Fruit fly (Drosophila melanogaster) whole organism, embryonic: ENCODE results near the gene CG31161.
A peak's percentile ranks its signal among the peaks of the same experiment; 100 is the strongest.

Source experiments
- Abd-B ChIP-seq: fragments of 200-800 bp; sonication (Bioruptor generic); optimal IDR thresholded peaks from 2 replicates; lab custom pipeline; 2018; ENCODE audit warnings: missing biosample characterization, mild to moderate bottlenecking, missing genetic modification characterization, moderate library complexity
- B-H1 ChIP-seq: fragments of 200-800 bp; sonication (Bioruptor generic); IDR thresholded peaks from 3 replicates; pipeline ENCODE4 v1.3.6; 2022; ENCODE audit warnings: missing biosample characterization, missing genetic modification characterization
- BEAF-32 ChIP-seq: fragments of 200-800 bp; sonication (Bioruptor generic); optimal IDR thresholded peaks from 3 replicates; lab custom pipeline; 2017; ENCODE audit warnings: missing biosample characterization, missing genetic modification characterization, mild to moderate bottlenecking, moderate library complexity, missing genetic modification reagents
- BtbVII ChIP-seq: fragments of 200-800 bp; sonication (Bioruptor generic); optimal IDR thresholded peaks from 3 replicates; lab custom pipeline; 2017; ENCODE audit warnings: missing biosample characterization, mild to moderate bottlenecking, missing genetic modification characterization
- CG10462 ChIP-seq: fragments of 200-800 bp; sonication (Bioruptor generic); optimal IDR thresholded peaks from 2 replicates; lab custom pipeline; 2016; ENCODE audit warnings: missing biosample characterization, missing genetic modification characterization
- CG10565 ChIP-seq: fragments of 200-800 bp; sonication (Bioruptor generic); optimal IDR thresholded peaks from 3 replicates; lab custom pipeline; 2016; ENCODE audit warnings: missing biosample characterization, mild to moderate bottlenecking, missing genetic modification characterization
- CG11085 ChIP-seq: fragments of 200-800 bp; sonication (Bioruptor generic); IDR thresholded peaks from 2 replicates; pipeline ENCODE4 v1.3.6; 2022; ENCODE audit warnings: missing biosample characterization, missing genetic modification characterization
- CG11398 ChIP-seq: fragments of 200-800 bp; sonication (Bioruptor generic); optimal IDR thresholded peaks from 2 replicates; lab custom pipeline; 2016; ENCODE audit warnings: missing biosample characterization, missing genetic modification characterization
- CG11456 ChIP-seq: fragments of 200-800 bp; sonication (Bioruptor generic); IDR thresholded peaks from 3 replicates; pipeline ENCODE4 v1.3.6; 2022; ENCODE audit warnings: missing biosample characterization, missing genetic modification characterization
- CG11560 ChIP-seq: fragments of 200-800 bp; sonication (Bioruptor generic); IDR thresholded peaks from 3 replicates; pipeline ENCODE4 v1.3.6; 2022; ENCODE audit warnings: missing biosample characterization, missing genetic modification characterization
- CG12071 ChIP-seq: fragments of 200-800 bp; sonication (Bioruptor generic); optimal IDR thresholded peaks from 3 replicates; lab custom pipeline; 2018; ENCODE audit warnings: missing biosample characterization, mild to moderate bottlenecking, missing genetic modification characterization
- CG13296 ChIP-seq: fragments of 200-800 bp; sonication (Bioruptor generic); optimal IDR thresholded peaks from 3 replicates; lab custom pipeline; 2018; ENCODE audit warnings: missing biosample characterization, mild to moderate bottlenecking, missing genetic modification characterization
- CG13624 ChIP-seq: fragments of 200-800 bp; sonication (Bioruptor generic); optimal IDR thresholded peaks from 2 replicates; lab custom pipeline; 2016; ENCODE audit warnings: missing biosample characterization, missing genetic modification characterization
- CG14667 ChIP-seq: fragments of 200-800 bp; sonication (Bioruptor generic); IDR thresholded peaks from 2 replicates; pipeline ENCODE4 v1.3.6; 2022; ENCODE audit warnings: missing biosample characterization, missing genetic modification characterization
- CG14860 ChIP-seq: fragments of 200-800 bp; sonication (Bioruptor generic); IDR thresholded peaks from 3 replicates; pipeline ENCODE4 v1.3.6; 2022; ENCODE audit warnings: missing biosample characterization, missing genetic modification characterization; ENCODE audit not compliant: partially characterized antibody
- CG14965 ChIP-seq: fragments of 200-800 bp; sonication (Bioruptor generic); optimal IDR thresholded peaks from 2 replicates; lab custom pipeline; 2016; ENCODE audit warnings: missing biosample characterization, missing genetic modification characterization, borderline replicate concordance
- CG17385 ChIP-seq: fragments of 200-800 bp; sonication (Bioruptor generic); optimal IDR thresholded peaks from 3 replicates; lab custom pipeline; 2018; ENCODE audit warnings: missing biosample characterization, mild to moderate bottlenecking, missing genetic modification characterization
- CG18764 ChIP-seq: fragments of 200-800 bp; sonication (Bioruptor generic); optimal IDR thresholded peaks from 3 replicates; lab custom pipeline; 2016; ENCODE audit warnings: missing biosample characterization, missing genetic modification characterization
- CG2202 ChIP-seq: fragments of 200-800 bp; sonication (Bioruptor generic); optimal IDR thresholded peaks from 2 replicates; lab custom pipeline; 2018; ENCODE audit warnings: missing biosample characterization, mild to moderate bottlenecking, missing genetic modification characterization
- CG31388 ChIP-seq: fragments of 200-800 bp; sonication (Bioruptor generic); optimal IDR thresholded peaks from 2 replicates; lab custom pipeline; 2016; ENCODE audit warnings: missing biosample characterization, missing genetic modification characterization
- CG32532 ChIP-seq: fragments of 200-800 bp; sonication (Bioruptor generic); IDR thresholded peaks from 2 replicates; pipeline ENCODE4 v1.3.6; 2022; ENCODE audit warnings: missing biosample characterization, missing genetic modification characterization
- CG6272 ChIP-seq: fragments of 200-800 bp; sonication (Bioruptor generic); IDR thresholded peaks from 2 replicates; pipeline ENCODE4 v1.3.6; 2022; ENCODE audit warnings: missing biosample characterization, missing genetic modification characterization
- CG6813 ChIP-seq: fragments of 200-800 bp; sonication (Bioruptor generic); optimal IDR thresholded peaks from 2 replicates; lab custom pipeline; 2017; ENCODE audit warnings: missing biosample characterization, missing genetic modification characterization, mild to moderate bottlenecking, moderate library complexity, missing genetic modification reagents
- CG7839 ChIP-seq: fragments of 200-800 bp; sonication (Bioruptor generic); optimal IDR thresholded peaks from 3 replicates; lab custom pipeline; 2018; ENCODE audit warnings: missing biosample characterization, mild to moderate bottlenecking, missing genetic modification characterization, moderate library complexity
- CG8290 ChIP-seq, 3 experiments: fragments of 200-800 bp; sonication (Bioruptor generic); optimal IDR thresholded peaks; 2 replicates each; lab custom pipeline; 2016 to 2019; ENCODE audit warnings: missing biosample characterization in 3 of 3, missing genetic modification characterization in 3 of 3, mild to moderate bottlenecking in 2 of 3, moderate library complexity in 1 of 3
- CG8765 ChIP-seq: fragments of 200-800 bp; sonication (Bioruptor generic); IDR thresholded peaks from 2 replicates; pipeline ENCODE4 v1.3.6; 2022; ENCODE audit warnings: missing biosample characterization, missing genetic modification characterization
- CG9215 ChIP-seq: fragments of 200-800 bp; sonication (Bioruptor generic); IDR thresholded peaks from 2 replicates; pipeline ENCODE4 v1.3.6; 2022; ENCODE audit warnings: missing biosample characterization, missing genetic modification characterization
- Deaf1 ChIP-seq: fragments of 200-800 bp; optimal IDR thresholded peaks from 3 replicates; lab custom pipeline; 2019; ENCODE audit warnings: missing biosample characterization, mild to moderate bottlenecking, missing genetic modification characterization, moderate library complexity
- Dip2 ChIP-seq: fragments of 200-800 bp; sonication (Bioruptor generic); IDR thresholded peaks from 2 replicates; pipeline ENCODE4 v1.3.6; 2022; ENCODE audit warnings: missing biosample characterization, missing genetic modification characterization
- Eip74EF ChIP-seq, 2 experiments: fragments of 200-800 bp in 1 of 2; fragments of >200 bp in 1 of 2; sonication (Bioruptor generic) in 1 of 2; optimal IDR thresholded peaks; 2 replicates each; lab custom pipeline; 2017 to 2019; ENCODE audit warnings: missing biosample characterization in 2 of 2, missing genetic modification characterization in 2 of 2, mild to moderate bottlenecking in 1 of 2, moderate library complexity in 1 of 2
- Fer1 ChIP-seq: fragments of 200-800 bp; sonication (Bioruptor generic); optimal IDR thresholded peaks from 2 replicates; lab custom pipeline; 2017; ENCODE audit warnings: missing biosample characterization, mild to moderate bottlenecking, missing genetic modification characterization
- Gug ChIP-seq: fragments of 200-800 bp; sonication (Bioruptor generic); IDR thresholded peaks from 4 replicates; pipeline ENCODE4 v1.3.6; 2022; ENCODE audit warnings: missing biosample characterization, missing genetic modification characterization
- Mes4 ChIP-seq: fragments of 200-800 bp; sonication (Bioruptor generic); optimal IDR thresholded peaks from 2 replicates; lab custom pipeline; 2016; ENCODE audit warnings: missing biosample characterization, missing genetic modification characterization
- Nf-YC ChIP-seq: fragments of 200-800 bp; optimal IDR thresholded peaks from 3 replicates; lab custom pipeline; 2019; ENCODE audit warnings: missing biosample characterization, mild to moderate bottlenecking, missing genetic modification characterization, moderate library complexity
- Oli ChIP-seq: fragments of 200-800 bp; sonication (Bioruptor generic); optimal IDR thresholded peaks from 2 replicates; lab custom pipeline; 2018; ENCODE audit warnings: missing biosample characterization, mild to moderate bottlenecking, missing genetic modification characterization, moderate library complexity
- Ptx1 ChIP-seq: fragments of 200-800 bp; sonication (Bioruptor generic); IDR thresholded peaks from 2 replicates; pipeline ENCODE4 v1.3.6; 2022; ENCODE audit warnings: missing biosample characterization, missing genetic modification characterization
- Sox102F ChIP-seq: fragments of 200-800 bp; sonication (Bioruptor generic); optimal IDR thresholded peaks from 2 replicates; lab custom pipeline; 2018; ENCODE audit warnings: missing biosample characterization, mild to moderate bottlenecking, missing genetic modification characterization, moderate library complexity
- bowl ChIP-seq: fragments of 200-800 bp; sonication (Bioruptor generic); IDR thresholded peaks from 2 replicates; pipeline ENCODE4 v1.3.6; 2022; ENCODE audit warnings: missing biosample characterization, missing genetic modification characterization
- caup ChIP-seq: fragments of 200-800 bp; sonication (Bioruptor generic); optimal IDR thresholded peaks from 3 replicates; lab custom pipeline; 2017; ENCODE audit warnings: missing biosample characterization, mild to moderate bottlenecking, missing genetic modification characterization, moderate library complexity; ENCODE audit not compliant: severe bottlenecking
- dm ChIP-seq: fragments of 200-800 bp; sonication (Bioruptor generic); optimal IDR thresholded peaks from 3 replicates; lab custom pipeline; 2016; ENCODE audit warnings: missing biosample characterization, missing genetic modification characterization
- dpn ChIP-seq, 2 experiments: fragments of 200-800 bp; sonication (Bioruptor generic); optimal IDR thresholded peaks; 3 replicates each; lab custom pipeline; 2016; ENCODE audit warnings: missing biosample characterization in 2 of 2, missing genetic modification characterization in 2 of 2
- eyg ChIP-seq: fragments of 200-800 bp; sonication (Bioruptor generic); optimal IDR thresholded peaks from 3 replicates; lab custom pipeline; 2016; ENCODE audit warnings: missing biosample characterization, missing genetic modification characterization
- fu2 ChIP-seq: fragments of 200-800 bp; sonication (Bioruptor generic); optimal IDR thresholded peaks from 2 replicates; lab custom pipeline; 2016; ENCODE audit warnings: missing biosample characterization, missing genetic modification characterization
- hbn ChIP-seq: fragments of 200-800 bp; sonication (Bioruptor generic); IDR thresholded peaks from 2 replicates; pipeline ENCODE4 v1.3.6; 2022; ENCODE audit warnings: missing biosample characterization, missing genetic modification characterization; ENCODE audit not compliant: partially characterized antibody
- lmd ChIP-seq: fragments of 200-800 bp; sonication (Bioruptor generic); IDR thresholded peaks from 2 replicates; pipeline ENCODE4 v1.3.6; 2022; ENCODE audit warnings: missing biosample characterization, missing genetic modification characterization
- nerfin-1 ChIP-seq: fragments of 200-800 bp; sonication (Bioruptor generic); optimal IDR thresholded peaks from 3 replicates; lab custom pipeline; 2019; ENCODE audit warnings: missing biosample characterization, mild to moderate bottlenecking, missing genetic modification characterization, moderate library complexity
- org-1 ChIP-seq: fragments of 200-800 bp; sonication (Bioruptor generic); optimal IDR thresholded peaks from 2 replicates; lab custom pipeline; 2017; ENCODE audit warnings: missing biosample characterization, missing genetic modification characterization
- sim ChIP-seq: fragments of 200-800 bp; sonication (Bioruptor generic); IDR thresholded peaks from 2 replicates; pipeline ENCODE4 v1.3.6; 2022; ENCODE audit warnings: missing biosample characterization, missing genetic modification characterization
- twi ChIP-seq: fragments of 200-800 bp; optimal IDR thresholded peaks from 2 replicates; lab custom pipeline; 2019; ENCODE audit warnings: missing biosample characterization, mild to moderate bottlenecking, missing genetic modification characterization, moderate library complexity
- vnd ChIP-seq: fragments of 200-800 bp; sonication (Bioruptor generic); IDR thresholded peaks from 3 replicates; pipeline ENCODE4 v1.3.6; 2022; ENCODE audit warnings: missing biosample characterization, missing genetic modification characterization; ENCODE audit not compliant: partially characterized antibody
- yki ChIP-seq: fragments of >200 bp; optimal IDR thresholded peaks from 3 replicates; lab custom pipeline; 2018

CG31161 gene

dm6 chr3R:22589311-22589710 lies 27.0 kb upstream of the CG31161 start (continued):
- TF ChIP-seq CG11456 (no peak), CG8765 (GFP tag; lab: Robert Waterston, UW) (no peak), CG2202 (peak; percentile 44), CG6272 (GFP tag; lab: Robert Waterston, UW) (no peak), CG13296 (peak; percentile 1), CG11085 (GFP tag; lab: Robert Waterston, UW) (no peak), CG8290 (GFP tag; optimal IDR thresholded peaks at IDR 0.05; lab: Kevin White, UChicago) (no peak), CG8290 (tag; optimal IDR thresholded peaks at IDR 0.05; lab: Kevin White, UChicago) (peak in 1 of 2 experiments; percentile 63), Oli (tag; lab: Kevin White, UChicago) (peak; percentile 28), Abd-B (GFP tag; lab: Kevin White, UChicago) (no peak), nerfin-1 (tag; lab: Kevin White, UChicago) (peak; percentile 44), Dip2 (no peak), Ptx1 (GFP tag; lab: Robert Waterston, UW) (no peak), Fer1 (GFP tag; lab: Kevin White, UChicago) (peak; percentile 27), CG14965 (GFP tag; lab: Kevin White, UChicago) (no peak), CG31388 (GFP tag; lab: Kevin White, UChicago) (no peak), CG12071 (GFP tag; lab: Kevin White, UChicago) (peak; percentile 56), Nf-YC (tag; lab: Kevin White, UChicago) (no peak), Eip74EF (GFP tag; optimal IDR thresholded peaks at IDR 0.05; lab: Kevin White, UChicago) (peak in 1 of 2 experiments; percentile 47), CG10565 (GFP tag; lab: Kevin White, UChicago) (no peak), CG11398 (GFP tag; lab: Kevin White, UChicago) (no peak), Gug (GFP tag; lab: Robert Waterston, UW) (no peak), CG14860 (GFP tag; lab: Robert Waterston, UW) (no peak), hbn (GFP tag; lab: Robert Waterston, UW) (no peak), CG6813 (GFP tag; lab: Kevin White, UChicago) (peak; percentile 72), CG17385 (no peak), yki (lab: Kevin White, UChicago) (no peak), org-1 (GFP tag; lab: Kevin White, UChicago) (peak; percentile 33), vnd (no peak), eyg (GFP tag; lab: Kevin White, UChicago) (no peak), BtbVII (GFP tag; lab: Kevin White, UChicago) (peak; percentile 20), Sox102F (GFP tag; lab: Kevin White, UChicago) (peak; percentile 69), CG18764 (peak; percentile 32), caup (GFP tag; lab: Kevin White, UChicago) (peak; percentile 32), dpn (GFP tag; optimal IDR thresholded peaks at IDR 0.05; lab: Kevin White, UChicago) (peak in 1 of 2 experiments; percentile 6), bowl (GFP tag; lab: Robert Waterston, UW) (no peak), fu2 (no peak), sim (GFP tag; lab: Robert Waterston, UW) (peak; percentile 32; the same call in 1 of the 2 replicates), CG10462 (GFP tag; lab: Kevin White, UChicago) (no peak), twi (no peak), CG32532 (GFP tag; lab: Robert Waterston, UW) (no peak), CG13624 (no peak), CG11560 (tag; lab: Robert Waterston, UW) (no peak), Mes4 (GFP tag; lab: Kevin White, UChicago) (no peak), lmd (GFP tag; lab: Robert Waterston, UW) (no peak), BEAF-32 (no peak), CG9215 (GFP tag; lab: Robert Waterston, UW) (no peak), Deaf1 (tag; lab: Kevin White, UChicago) (no peak), CG14667 (no peak), dm (GFP tag; lab: Kevin White, UChicago) (no peak), B-H1 (GFP tag; lab: Robert Waterston, UW) (no peak), CG7839 (tag; lab: Kevin White, UChicago) (peak; percentile 5)
